Worm (Caenorhabditis elegans): Measurements from ENCODE around the gene C17F4.11.

C17F4.11 gene

ce11 chrII:3282353-3282752, 45.1 kb downstream of the C17F4.11 start, which contains the start of gene nep-13:
TSS of gene nep-13 (plus strand) at chrII:3282653.
- TF ChIP-seq mes-4 (tag; optimal IDR thresholded peaks at IDR 0.05), result no peak
- no peak for TF ChIP-seq lin-26 (GFP tag; IDR thresholded peaks at IDR 0.05)
- TF ChIP-seq xnd-1 (tag; optimal IDR thresholded peaks at IDR 0.05), result no peak

ce11 chrII:3284558-3284957, 47.3 kb downstream of the C17F4.11 start, which contains the start of gene scl-15:
TSS of gene scl-15 (minus strand) at chrII:3284658.
- TF ChIP-seq K11D2.4 (GFP tag; IDR thresholded peaks at IDR 0.05), result no peak
- TF ChIP-seq rcor-1 (GFP tag; IDR thresholded peaks at IDR 0.05), result no peak
- no peak for TF ChIP-seq B0261.1 (tag; optimal IDR thresholded peaks at IDR 0.05)
- TF ChIP-seq T26A5.8 (tag; optimal IDR thresholded peaks at IDR 0.05), result no peak
- TF ChIP-seq Y56A3A.18 (GFP tag; IDR thresholded peaks at IDR 0.05), result no peak
- no peak for TF ChIP-seq hlh-26 (GFP tag; conservative IDR thresholded peaks at IDR 0.05)
- no peak for TF ChIP-seq mcd-1 (GFP tag; IDR thresholded peaks at IDR 0.05)
- no peak for TF ChIP-seq F52B5.7 (tag; optimal IDR thresholded peaks at IDR 0.05)
- TF ChIP-seq F23B12.7 (tag; optimal IDR thresholded peaks at IDR 0.05; ENCODE audit: insufficient read depth), result no peak
- no peak for TF ChIP-seq nhr-179 (tag; optimal IDR thresholded peaks at IDR 0.05)
- TF ChIP-seq nfya-2 (GFP tag; IDR thresholded peaks at IDR 0.05), result no peak
- no peak for TF ChIP-seq ztf-6 (GFP tag; IDR thresholded peaks at IDR 0.05)
- no peak for TF ChIP-seq ceh-91 (GFP tag; IDR thresholded peaks at IDR 0.05)
- no peak for TF ChIP-seq egl-44 (GFP tag; IDR thresholded peaks at IDR 0.05)
- TF ChIP-seq ceh-27 (GFP tag; optimal IDR thresholded peaks at IDR 0.05), result no peak
- no peak for TF ChIP-seq F37B4.10 (GFP tag; IDR thresholded peaks at IDR 0.05)
- TF ChIP-seq lsl-1 (GFP tag; optimal IDR thresholded peaks at IDR 0.05), result no peak
- TF ChIP-seq Y95B8A.8 (GFP tag; IDR thresholded peaks at IDR 0.05), result no peak
- no peak for TF ChIP-seq sdz-38 (tag; optimal IDR thresholded peaks at IDR 0.05)
- TF ChIP-seq hrde-1 (tag; optimal IDR thresholded peaks at IDR 0.05; ENCODE audit: borderline replicate concordance), result no peak

ce11 chrII:3287073-3287472, 49.8 kb downstream of the C17F4.11 start, which contains the start of gene sri-63:
TSS of gene sri-63 (plus strand) at chrII:3287373.
- TF ChIP-seq F57C9.4 (tag; optimal IDR thresholded peaks at IDR 0.05) (no peak), tlf-1 (GFP tag; optimal IDR thresholded peaks at IDR 0.05) (no peak), ZK185.1 (tag; optimal IDR thresholded peaks at IDR 0.05; ENCODE audit: poor library complexity, severe bottlenecking) (no peak), xnd-1 (tag; optimal IDR thresholded peaks at IDR 0.05) (no peak), mcd-1 (GFP tag; IDR thresholded peaks at IDR 0.05) (no peak), fkh-3 (tag; optimal IDR thresholded peaks at IDR 0.05) (no peak), ceh-40 (GFP tag; IDR thresholded peaks at IDR 0.05) (no peak), K11D2.4 (GFP tag; IDR thresholded peaks at IDR 0.05) (no peak), atf-7 (tag; optimal IDR thresholded peaks at IDR 0.05) (no peak), Y56A3A.18 (GFP tag; IDR thresholded peaks at IDR 0.05) (no peak), ceh-58 (GFP tag; IDR thresholded peaks at IDR 0.05) (no peak), K12H6.12 (tag; optimal IDR thresholded peaks at IDR 0.05) (no peak), nfya-1 (tag; optimal IDR thresholded peaks at IDR 0.05; ENCODE audit: borderline replicate concordance, insufficient read depth) (no peak), egrh-3 (GFP tag; IDR thresholded peaks at IDR 0.05) (no peak), dpff-1 (tag; optimal IDR thresholded peaks at IDR 0.05) (no peak), ekl-4 (GFP tag; IDR thresholded peaks at IDR 0.05) (no peak), let-526 (GFP tag; IDR thresholded peaks at IDR 0.05) (no peak), F39B2.1 (GFP tag; IDR thresholded peaks at IDR 0.05) (no peak), pbrm-1 (GFP tag; IDR thresholded peaks at IDR 0.05) (no peak), cebp-1 (GFP tag; IDR thresholded peaks at IDR 0.05) (no peak), cebp-1 (tag; optimal IDR thresholded peaks at IDR 0.05) (no peak)
